Worm (Caenorhabditis elegans) whole organism, late embryonic: ENCODE data around the gene W06A7.2.

Source experiments
- nhr-11 ChIP-seq: fragments of 150-350 bp; optimal IDR thresholded peaks from 2 replicates; lab custom pipeline; 2014; ENCODE audit warnings: missing biosample characterization, missing genetic modification characterization
- nhr-232 ChIP-seq: sonication (generic microtip); optimal IDR thresholded peaks from 2 replicates; lab custom pipeline; 2016; ENCODE audit warnings: missing genetic modification characterization, missing compliant biosample characterization
- odd-2 ChIP-seq: sonication (generic microtip); optimal IDR thresholded peaks from 2 replicates; lab custom pipeline; 2017; ENCODE audit warnings: antibody characterized with exemption, mild to moderate bottlenecking, missing genetic modification characterization, missing compliant biosample characterization
- pha-4 ChIP-seq: fragments of 150-350 bp; optimal IDR thresholded peaks from 2 replicates; lab custom pipeline; 2018; ENCODE audit warnings: missing biosample characterization, missing genetic modification reagents, missing genetic modification characterization

ce11 chrV:14838130-14838529 lies 16.5 kb downstream of the W06A7.2 start:
- TF ChIP-seq pha-4 = no peak
- no peak for TF ChIP-seq nhr-232 (tag; lab: Kevin White, UChicago)
- TF ChIP-seq odd-2 (tag; lab: Kevin White, UChicago) = no peak
- TF ChIP-seq nhr-11 (tag; lab: Kevin White, UChicago) = no peak
